Fruit fly (Drosophila melanogaster): ENCODE data around the gene RpL35.
A peak's percentile ranks its signal among the peaks of the same experiment; 100 is the strongest.

The RpL35 gene

DNA sequence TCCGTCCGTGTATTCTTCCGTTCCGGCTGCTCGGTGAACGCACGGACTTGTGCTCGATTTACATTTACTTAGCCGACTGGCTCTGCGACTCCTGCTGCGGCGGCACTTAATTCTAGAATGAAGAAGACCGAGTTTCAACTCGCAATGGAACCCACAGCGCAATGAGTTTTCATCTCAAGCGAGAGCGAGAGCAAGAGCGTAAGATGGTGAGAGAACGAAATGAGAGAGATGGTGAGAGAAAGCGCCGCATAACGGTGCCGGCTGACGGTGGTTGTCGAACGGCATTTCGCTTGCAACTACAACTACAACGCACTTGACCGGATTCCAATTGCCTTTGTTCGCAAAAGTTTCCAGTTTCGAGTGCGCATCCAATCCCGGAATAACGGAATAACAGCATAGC, 9.4 kb upstream of the RpL35 start, which contains the start of gene OtopLc:
Gene OtopLc (minus strand): TSS at position 101 of the 400 bp plus-strand sequence.
- TF ChIP-seq Sox15 (GFP tag; optimal IDR thresholded peaks at IDR 0.05) (no peak), net (GFP tag; optimal IDR thresholded peaks at IDR 0.05) (no peak)

DNA sequence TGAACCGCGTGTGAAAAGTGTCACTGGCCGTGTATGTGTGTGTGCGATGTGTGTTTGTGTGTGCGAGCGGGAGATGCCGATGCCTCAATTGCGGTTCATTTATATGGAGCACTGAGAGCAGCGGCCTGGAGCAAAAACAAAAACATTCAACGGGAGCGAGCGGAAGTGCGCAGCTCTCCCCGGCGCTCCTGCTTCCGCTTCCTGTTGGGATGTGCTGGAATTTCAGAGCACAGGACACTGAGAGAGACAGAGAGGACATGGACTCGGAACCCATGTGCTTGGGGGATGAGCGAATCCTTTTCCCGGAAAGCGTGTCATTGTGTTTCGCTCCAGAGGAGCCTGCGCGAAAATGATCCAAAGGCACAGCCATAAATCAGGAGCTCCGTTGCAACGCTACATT, 8.0 kb upstream of the RpL35 start:
- TF ChIP-seq CG6163 (GFP tag; IDR thresholded peaks at IDR 0.05), result peak; percentile 29; the same call in 1 of the 3 replicates
- TF ChIP-seq Eip78C (GFP tag), result peak; percentile 16
- TF ChIP-seq ss (GFP tag; optimal IDR thresholded peaks at IDR 0.05), result no peak

DNA sequence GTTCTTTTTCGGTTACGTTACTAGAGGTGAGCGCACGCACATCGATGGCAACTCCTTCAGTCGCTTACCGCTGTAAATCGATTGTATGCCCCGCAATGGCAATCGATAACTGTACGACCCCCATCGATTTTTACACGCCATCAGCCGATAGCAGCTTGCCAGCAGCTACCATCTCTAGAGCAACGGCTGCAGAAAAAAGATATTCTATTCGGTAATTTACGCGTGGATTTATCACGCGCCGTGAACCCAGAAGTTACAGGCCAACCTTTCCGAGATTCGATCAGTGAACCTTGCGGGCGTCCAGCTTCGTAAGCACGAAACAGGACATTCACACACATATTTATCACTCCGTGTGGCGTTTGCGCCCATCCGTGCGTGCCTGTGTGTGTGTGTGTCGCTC, 6.3 kb upstream of the RpL35 start, which contains the start of the genes Sirt4 and CG4119:
Gene Sirt4 (minus strand): TSS at position 39 of the 400 bp plus-strand sequence.
Gene CG4119 (plus strand): TSS at position 151 of the 400 bp plus-strand sequence.
- TF ChIP-seq lz (GFP tag; optimal IDR thresholded peaks at IDR 0.05), result no peak
- TF ChIP-seq Ets96B (tag; optimal IDR thresholded peaks at IDR 0.05), result no peak
- TF ChIP-seq CG11294 (GFP tag; IDR thresholded peaks at IDR 0.05), result no peak
- TF ChIP-seq pdm3 (GFP tag; optimal IDR thresholded peaks at IDR 0.05), result no peak
- no peak for TF ChIP-seq OdsH (GFP tag; optimal IDR thresholded peaks at IDR 0.05)
- TF ChIP-seq Sox15 (GFP tag; optimal IDR thresholded peaks at IDR 0.05), result no peak
- no peak for TF ChIP-seq Gug (GFP tag; IDR thresholded peaks at IDR 0.05)
- no peak for TF ChIP-seq CG6276 (GFP tag; optimal IDR thresholded peaks at IDR 0.05)
- TF ChIP-seq cyc (GFP tag; optimal IDR thresholded peaks at IDR 0.05), result no peak
- peak; percentile 17 for TF ChIP-seq svp (GFP tag)
- TF ChIP-seq esn (GFP tag; optimal IDR thresholded peaks at IDR 0.05), result peak; percentile 27
- TF ChIP-seq achi (GFP tag; optimal IDR thresholded peaks at IDR 0.05), result no peak
- no peak for TF ChIP-seq CG15336 (GFP tag; IDR thresholded peaks at IDR 0.05)
- TF ChIP-seq ss (GFP tag; optimal IDR thresholded peaks at IDR 0.05), result peak in 1 of 2 experiments; percentile 12
- TF ChIP-seq CG6808 (GFP tag; optimal IDR thresholded peaks at IDR 0.05), result peak; percentile 35
- TF ChIP-seq vri (GFP tag; optimal IDR thresholded peaks at IDR 0.05), result peak; percentile 27
- TF ChIP-seq CG6854 (GFP tag; optimal IDR thresholded peaks at IDR 0.05), result no peak
- TF ChIP-seq CG31627 (GFP tag; optimal IDR thresholded peaks at IDR 0.05), result peak; percentile 4
- no peak for TF ChIP-seq Blimp-1 (GFP tag; optimal IDR thresholded peaks at IDR 0.05)
- TF ChIP-seq Eip75B (GFP tag; optimal IDR thresholded peaks at IDR 0.05), result no peak
- no peak for TF ChIP-seq CG6792 (GFP tag; optimal IDR thresholded peaks at IDR 0.05)
- no peak for TF ChIP-seq CG8319 (GFP tag; optimal IDR thresholded peaks at IDR 0.05)
- TF ChIP-seq CG8119 (GFP tag; IDR thresholded peaks at IDR 0.05), result no peak
- TF ChIP-seq fd59A (GFP tag; optimal IDR thresholded peaks at IDR 0.05), result no peak
- no peak for TF ChIP-seq CG11762 (GFP tag; optimal IDR thresholded peaks at IDR 0.05; ENCODE audit: insufficient read depth)
- TF ChIP-seq CG1621 (tag; optimal IDR thresholded peaks at IDR 0.05), result no peak
- no peak for TF ChIP-seq topi (GFP tag; optimal IDR thresholded peaks at IDR 0.05)
- TF ChIP-seq CG3032 (tag; optimal IDR thresholded peaks at IDR 0.05), result no peak

DNA sequence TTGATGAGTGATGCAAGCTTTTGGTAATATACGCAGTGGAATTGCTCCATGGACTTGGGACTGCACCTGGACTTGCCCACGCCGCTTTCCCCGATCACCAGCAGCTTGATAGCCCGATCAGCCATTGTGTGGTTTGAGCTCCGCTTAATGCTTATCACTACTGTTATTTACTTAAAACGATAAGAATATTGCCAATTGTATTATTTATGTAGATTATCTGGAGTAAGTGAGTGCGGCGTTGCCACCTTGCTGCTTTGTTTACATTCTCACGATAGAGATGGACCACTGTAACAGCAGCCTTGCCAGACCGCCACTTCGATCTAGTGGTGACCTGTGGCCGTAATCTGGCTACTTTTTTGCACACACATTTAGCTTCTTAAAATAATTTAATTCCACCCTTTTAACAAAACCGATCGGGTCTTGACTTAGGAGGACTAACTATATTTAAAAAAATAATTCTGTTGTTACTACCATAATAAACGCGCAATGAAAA, 618 bp upstream of the RpL35 start, which contains the start of gene Rab18:
Gene Rab18 (minus strand): TSS at position 276 of the 493 bp plus-strand sequence.
- TF ChIP-seq cyc (GFP tag; optimal IDR thresholded peaks at IDR 0.05) (peak; percentile 34), Blimp-1 (GFP tag; optimal IDR thresholded peaks at IDR 0.05) (no peak), CG11902 (GFP tag; optimal IDR thresholded peaks at IDR 0.05) (no peak), CG34406 (GFP tag; optimal IDR thresholded peaks at IDR 0.05) (no peak), Lpt (GFP tag; optimal IDR thresholded peaks at IDR 0.05) (no peak), CG31627 (GFP tag; optimal IDR thresholded peaks at IDR 0.05) (peak; percentile 52), CG4318 (GFP tag; optimal IDR thresholded peaks at IDR 0.05) (no peak), lz (GFP tag; optimal IDR thresholded peaks at IDR 0.05) (peak; percentile 25), CG7368 (GFP tag; optimal IDR thresholded peaks at IDR 0.05) (no peak), Eip78C (GFP tag) (peak; percentile 64), CG3919 (GFP tag; optimal IDR thresholded peaks at IDR 0.05) (no peak), CG6854 (GFP tag; optimal IDR thresholded peaks at IDR 0.05) (peak; percentile 72), CG6163 (GFP tag; IDR thresholded peaks at IDR 0.05) (peak; percentile 26; the same call in 1 of the 3 replicates), CG32006 (GFP tag; optimal IDR thresholded peaks at IDR 0.05) (no peak), fd59A (GFP tag; optimal IDR thresholded peaks at IDR 0.05) (no peak), OdsH (GFP tag; optimal IDR thresholded peaks at IDR 0.05) (no peak), acj6 (GFP tag; optimal IDR thresholded peaks at IDR 0.05) (no peak), Hr38 (GFP tag; optimal IDR thresholded peaks at IDR 0.05) (no peak), achi (GFP tag; optimal IDR thresholded peaks at IDR 0.05) (no peak), CG10669 (GFP tag; optimal IDR thresholded peaks at IDR 0.05) (no peak), CG6808 (GFP tag; optimal IDR thresholded peaks at IDR 0.05) (peak; percentile 17), CG16779 (tag; optimal IDR thresholded peaks at IDR 0.05) (no peak), CG10631 (GFP tag; optimal IDR thresholded peaks at IDR 0.05) (no peak), Hr4 (GFP tag; optimal IDR thresholded peaks at IDR 0.05) (no peak), CG11294 (GFP tag; IDR thresholded peaks at IDR 0.05) (no peak), salr (GFP tag; optimal IDR thresholded peaks at IDR 0.05) (no peak), topi (GFP tag; optimal IDR thresholded peaks at IDR 0.05) (peak; percentile 2), esn (GFP tag; optimal IDR thresholded peaks at IDR 0.05) (no peak), CG3032 (tag; optimal IDR thresholded peaks at IDR 0.05) (peak; percentile 6)

All from whole organism, prepupa.